Fruit fly (Drosophila melanogaster) S2 (cell line): Measurements from ENCODE around the gene CG8837.

ENCODE experiments used
- CG8478 ChIP-seq: fragments of >200 bp; optimal IDR thresholded peaks from 2 replicates; lab custom pipeline; 2018
- CTCF ChIP-seq, 2 experiments: fragments of >200 bp; optimal IDR thresholded peaks; 2 replicates each; lab custom pipeline; 2018

DNA sequence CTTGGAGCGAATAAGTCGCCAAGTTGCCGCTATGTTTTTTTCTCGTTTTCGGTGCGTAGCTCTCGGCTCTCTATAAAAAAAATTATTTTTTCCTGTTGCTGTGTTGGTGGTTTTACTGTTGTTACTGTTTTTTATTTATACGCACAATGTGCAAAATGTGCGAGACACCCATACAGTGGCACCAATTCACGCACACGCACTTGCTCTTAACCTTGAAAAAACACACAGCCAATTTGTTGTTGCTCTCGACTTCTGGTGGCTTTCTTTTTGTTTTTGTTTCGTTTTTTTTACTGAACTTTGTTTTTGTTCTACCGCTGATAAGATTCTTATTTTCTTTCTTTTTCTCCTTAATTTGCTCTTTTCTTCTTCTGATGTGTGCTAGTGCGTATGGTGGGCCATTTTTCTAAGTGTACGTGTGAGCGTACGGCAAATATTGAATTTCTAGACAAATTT lies 36.2 kb downstream of the CG8837 start:
- TF ChIP-seq CG8478 (no peak), CTCF (optimal IDR thresholded peaks at IDR 0.05; lab: Kevin White, UChicago) (no peak)
